Fruit fly (Drosophila melanogaster) whole organism, embryonic: ENCODE measurements around the gene CG16758.

Experiments used
- Antp ChIP-seq: fragments of 200-800 bp; sonication (Bioruptor generic); optimal IDR thresholded peaks from 3 replicates; lab custom pipeline; 2016; ENCODE audit warnings: missing biosample characterization, missing genetic modification characterization
- BtbVII ChIP-seq: fragments of 200-800 bp; sonication (Bioruptor generic); optimal IDR thresholded peaks from 3 replicates; lab custom pipeline; 2017; ENCODE audit warnings: missing biosample characterization, mild to moderate bottlenecking, missing genetic modification characterization
- CG10147 ChIP-seq: fragments of 200-800 bp; sonication (Bioruptor generic); optimal IDR thresholded peaks from 2 replicates; lab custom pipeline; 2019; ENCODE audit warnings: missing biosample characterization, mild to moderate bottlenecking, missing genetic modification characterization, moderate library complexity
- CG12391 ChIP-seq: fragments of 200-800 bp; sonication (Bioruptor generic); optimal IDR thresholded peaks from 3 replicates; lab custom pipeline; 2018; ENCODE audit warnings: missing biosample characterization, mild to moderate bottlenecking, missing genetic modification characterization, moderate library complexity
- CG13296 ChIP-seq: fragments of 200-800 bp; sonication (Bioruptor generic); optimal IDR thresholded peaks from 3 replicates; lab custom pipeline; 2018; ENCODE audit warnings: missing biosample characterization, mild to moderate bottlenecking, missing genetic modification characterization
- CG13775 ChIP-seq: fragments of 200-800 bp; sonication (Bioruptor generic); optimal IDR thresholded peaks from 3 replicates; lab custom pipeline; 2017; ENCODE audit warnings: missing biosample characterization, mild to moderate bottlenecking, missing genetic modification characterization
- CG18011 ChIP-seq: fragments of 200-800 bp; sonication (Bioruptor generic); optimal IDR thresholded peaks from 2 replicates; lab custom pipeline; 2017; ENCODE audit warnings: missing biosample characterization, missing genetic modification characterization, mild to moderate bottlenecking, moderate library complexity, missing genotype
- CG18619 ChIP-seq: fragments of 200-800 bp; sonication (Bioruptor generic); optimal IDR thresholded peaks from 3 replicates; lab custom pipeline; 2017; ENCODE audit warnings: missing biosample characterization, mild to moderate bottlenecking, missing genetic modification characterization
- CG2116 ChIP-seq: fragments of 200-800 bp; sonication (Bioruptor generic); optimal IDR thresholded peaks from 3 replicates; lab custom pipeline; 2018; ENCODE audit warnings: missing biosample characterization, mild to moderate bottlenecking, missing genetic modification characterization
- CG30431 ChIP-seq: fragments of 200-800 bp; sonication (Bioruptor generic); optimal IDR thresholded peaks from 2 replicates; lab custom pipeline; 2017; ENCODE audit warnings: missing biosample characterization, missing genetic modification characterization
- CG4617 ChIP-seq: fragments of 200-800 bp; sonication (Bioruptor generic); optimal IDR thresholded peaks from 3 replicates; lab custom pipeline; 2016; ENCODE audit warnings: missing biosample characterization, missing genetic modification characterization, borderline replicate concordance
- CG5180 ChIP-seq: fragments of 200-800 bp; sonication (Bioruptor generic); optimal IDR thresholded peaks from 3 replicates; lab custom pipeline; 2017; ENCODE audit warnings: missing biosample characterization, missing genetic modification characterization, mild to moderate bottlenecking, moderate library complexity, missing genetic modification reagents
- CG7839 ChIP-seq: fragments of 200-800 bp; sonication (Bioruptor generic); optimal IDR thresholded peaks from 3 replicates; lab custom pipeline; 2018; ENCODE audit warnings: missing biosample characterization, mild to moderate bottlenecking, missing genetic modification characterization, moderate library complexity
- CG8388 ChIP-seq: fragments of 200-800 bp; sonication (Bioruptor generic); optimal IDR thresholded peaks from 2 replicates; lab custom pipeline; 2019; ENCODE audit warnings: missing biosample characterization, mild to moderate bottlenecking, missing genetic modification characterization, moderate library complexity
- CG8478 ChIP-seq: fragments of >200 bp; optimal IDR thresholded peaks from 2 replicates; lab custom pipeline; 2018
- CG9876 ChIP-seq: fragments of 200-800 bp; sonication (Bioruptor generic); optimal IDR thresholded peaks from 2 replicates; lab custom pipeline; 2016; ENCODE audit warnings: missing biosample characterization, missing genetic modification characterization
- HLHmδ ChIP-seq: fragments of 200-800 bp; sonication (Bioruptor generic); optimal IDR thresholded peaks from 2 replicates; lab custom pipeline; 2018; ENCODE audit warnings: missing biosample characterization, mild to moderate bottlenecking, missing genetic modification characterization, moderate library complexity
- HmgZ ChIP-seq: fragments of 200-800 bp; sonication (Bioruptor generic); optimal IDR thresholded peaks from 2 replicates; lab custom pipeline; 2018; ENCODE audit warnings: missing biosample characterization, mild to moderate bottlenecking, missing genetic modification characterization
- Jarid2 ChIP-seq: fragments of 200-800 bp; sonication (Bioruptor generic); optimal IDR thresholded peaks from 3 replicates; lab custom pipeline; 2017; ENCODE audit warnings: mild to moderate bottlenecking, missing biosample characterization, missing genetic modification reagents, missing genetic modification characterization
- Med ChIP-seq: fragments of 200-800 bp; sonication (Bioruptor generic); peaks from one replicate; lab custom pipeline; 2016; ENCODE audit warnings: missing biosample characterization, missing genetic modification characterization, mild to moderate bottlenecking, inconsistent platforms, moderate library complexity
- Mrtf ChIP-seq: fragments of 200-800 bp; sonication (Bioruptor generic); IDR thresholded peaks from 3 replicates; pipeline ENCODE4 v1.3.6; 2022; ENCODE audit warnings: missing biosample characterization, missing genetic modification characterization
- Myb ChIP-seq: fragments of 200-800 bp; sonication (Bioruptor generic); optimal IDR thresholded peaks from 2 replicates; lab custom pipeline; 2016; ENCODE audit warnings: missing biosample characterization, missing genetic modification characterization
- Neu2 ChIP-seq: fragments of 200-800 bp; sonication (Bioruptor generic); optimal IDR thresholded peaks from 3 replicates; lab custom pipeline; 2016; ENCODE audit warnings: missing biosample characterization, missing genetic modification characterization, borderline replicate concordance
- Nf-YB ChIP-seq: fragments of 200-800 bp; sonication (Bioruptor generic); optimal IDR thresholded peaks from 3 replicates; lab custom pipeline; 2019; ENCODE audit warnings: missing biosample characterization, mild to moderate bottlenecking, missing genetic modification characterization, moderate library complexity
- Oli ChIP-seq: fragments of 200-800 bp; sonication (Bioruptor generic); optimal IDR thresholded peaks from 2 replicates; lab custom pipeline; 2018; ENCODE audit warnings: missing biosample characterization, mild to moderate bottlenecking, missing genetic modification characterization, moderate library complexity
- Rfx ChIP-seq: fragments of 200-800 bp; sonication (Bioruptor generic); IDR thresholded peaks from 2 replicates; pipeline ENCODE4 v1.3.6; 2022; ENCODE audit warnings: missing biosample characterization, missing genetic modification characterization
- Sry-δ ChIP-seq: fragments of 200-800 bp; sonication (Bioruptor generic); optimal IDR thresholded peaks from 2 replicates; lab custom pipeline; 2016; ENCODE audit warnings: missing biosample characterization, missing genetic modification characterization
- Vsx1 ChIP-seq: fragments of 200-800 bp; sonication (Bioruptor generic); optimal IDR thresholded peaks from 2 replicates; lab custom pipeline; 2017; ENCODE audit warnings: missing biosample characterization, mild to moderate bottlenecking, missing genetic modification characterization, missing genetic modification reagents
- ac ChIP-seq: fragments of 200-800 bp; sonication (Bioruptor generic); optimal IDR thresholded peaks from 3 replicates; lab custom pipeline; 2017; ENCODE audit warnings: missing biosample characterization, mild to moderate bottlenecking, missing genetic modification characterization
- aop ChIP-seq: fragments of 200-800 bp; sonication (Bioruptor generic); IDR thresholded peaks from 2 replicates; pipeline ENCODE4 v1.3.6; 2022; ENCODE audit warnings: missing biosample characterization, missing genetic modification characterization
- ash1 ChIP-seq: fragments of 200-800 bp; sonication (Bioruptor generic); optimal IDR thresholded peaks from 2 replicates; lab custom pipeline; 2018; ENCODE audit warnings: missing biosample characterization, mild to moderate bottlenecking, missing genetic modification characterization
- dimm ChIP-seq: fragments of 200-800 bp; sonication (Bioruptor generic); IDR thresholded peaks from 2 replicates; pipeline ENCODE4 v1.3.6; 2022; ENCODE audit warnings: missing biosample characterization, missing genetic modification characterization
- disco-r ChIP-seq: fragments of 200-800 bp; sonication (Bioruptor generic); optimal IDR thresholded peaks from 2 replicates; lab custom pipeline; 2016; ENCODE audit warnings: missing biosample characterization, missing genetic modification characterization
- gem ChIP-seq: fragments of 200-800 bp; sonication (Bioruptor generic); optimal IDR thresholded peaks from 2 replicates; lab custom pipeline; 2019; ENCODE audit warnings: missing biosample characterization, mild to moderate bottlenecking, missing genetic modification characterization, moderate library complexity
- grn ChIP-seq: fragments of 200-800 bp; sonication (Bioruptor generic); optimal IDR thresholded peaks from 3 replicates; lab custom pipeline; 2017; ENCODE audit warnings: missing biosample characterization, missing genetic modification characterization
- jumu ChIP-seq: fragments of 200-800 bp; sonication (Bioruptor generic); optimal IDR thresholded peaks from 3 replicates; lab custom pipeline; 2016; ENCODE audit warnings: missing biosample characterization, missing genetic modification characterization
- lov ChIP-seq, 2 experiments: fragments of 200-800 bp in 1 of 2; fragments of >200 bp in 1 of 2; sonication (Bioruptor generic) in 1 of 2; IDR thresholded peaks in 1 of 2; optimal IDR thresholded peaks in 1 of 2; 2 replicates in 1 of 2; 3 replicates in 1 of 2; pipeline versions ENCODE4 v1.3.6 to Lab custom; 2017 to 2022; ENCODE audit warnings: missing biosample characterization in 1 of 2, missing genetic modification characterization in 1 of 2
- pan ChIP-seq, 4 experiments: fragments of >200 bp in 3 of 4; fragments of 200-800 bp in 1 of 4; sonication (Bioruptor generic) in 1 of 4; optimal IDR thresholded peaks in 3 of 4; IDR thresholded peaks in 1 of 4; 2 replicates each; pipeline versions ENCODE4 v1.3.6 to Lab custom; 2017 to 2022; ENCODE audit warnings: missing biosample characterization in 2 of 4, missing genetic modification characterization in 2 of 4, mixed read lengths in 1 of 4
- prd ChIP-seq, 3 experiments: fragments of >200 bp in 2 of 3; fragments of 200-800 bp in 1 of 3; sonication (Bioruptor generic) in 1 of 3; optimal IDR thresholded peaks in 2 of 3; IDR thresholded peaks in 1 of 3; 2 replicates in 2 of 3; 3 replicates in 1 of 3; pipeline versions ENCODE4 v1.3.6 to Lab custom; 2017 to 2022; ENCODE audit warnings: missing biosample characterization in 1 of 3, missing genetic modification characterization in 1 of 3
- sd ChIP-seq: fragments of 200-800 bp; sonication (Bioruptor generic); optimal IDR thresholded peaks from 3 replicates; lab custom pipeline; 2018; ENCODE audit warnings: missing biosample characterization, mild to moderate bottlenecking, missing genetic modification characterization, moderate library complexity
- seq ChIP-seq: fragments of 200-800 bp; sonication (Bioruptor generic); IDR thresholded peaks from 2 replicates; pipeline ENCODE4 v1.3.6; 2022; ENCODE audit warnings: missing biosample characterization, missing genetic modification characterization
- slp2 ChIP-seq: fragments of 200-800 bp; sonication (Bioruptor generic); optimal IDR thresholded peaks from 2 replicates; lab custom pipeline; 2016; ENCODE audit warnings: missing biosample characterization, missing genetic modification characterization
- so ChIP-seq: fragments of 200-800 bp; sonication (Bioruptor generic); IDR thresholded peaks from 3 replicates; pipeline ENCODE4 v1.3.6; 2022; ENCODE audit warnings: missing biosample characterization, missing genetic modification characterization
- stc ChIP-seq: fragments of 200-800 bp; sonication (Bioruptor generic); IDR thresholded peaks from 2 replicates; pipeline ENCODE4 v1.3.6; 2022; ENCODE audit warnings: missing biosample characterization, missing genetic modification characterization
- tll ChIP-seq, 2 experiments: fragments of 200-800 bp in 1 of 2; fragments of >200 bp in 1 of 2; sonication (Bioruptor generic) in 1 of 2; optimal IDR thresholded peaks; 2 replicates each; lab custom pipeline; 2017 to 2019; ENCODE audit warnings: missing biosample characterization in 2 of 2, missing genetic modification characterization in 2 of 2, mild to moderate bottlenecking in 1 of 2, moderate library complexity in 1 of 2
- twi ChIP-seq: fragments of 200-800 bp; optimal IDR thresholded peaks from 2 replicates; lab custom pipeline; 2019; ENCODE audit warnings: missing biosample characterization, mild to moderate bottlenecking, missing genetic modification characterization, moderate library complexity

CG16758 gene

dm6 chr3L:2476941-2477340 lies 26.5 kb downstream of the CG16758 start (continued):
- TF ChIP-seq stc (no peak), ac (GFP tag; lab: Kevin White, UChicago) (no peak), sd (tag; lab: Kevin White, UChicago) (no peak), aop (GFP tag; lab: Robert Waterston, UW) (no peak), HLHmδ (GFP tag; lab: Kevin White, UChicago) (no peak), twi (peak; percentile 3), CG18011 (GFP tag; lab: Kevin White, UChicago) (no peak), CG8478 (peak; percentile 69), Sry-δ (GFP tag; lab: Kevin White, UChicago) (no peak), BtbVII (GFP tag; lab: Kevin White, UChicago) (no peak), gem (tag; lab: Kevin White, UChicago) (no peak), CG2116 (GFP tag; lab: Kevin White, UChicago) (no peak), Oli (tag; lab: Kevin White, UChicago) (no peak), Vsx1 (GFP tag; lab: Kevin White, UChicago) (no peak), Med (peak; percentile 20), jumu (GFP tag; lab: Kevin White, UChicago) (no peak), CG7839 (tag; lab: Kevin White, UChicago) (no peak), Myb (GFP tag; lab: Kevin White, UChicago) (no peak), CG4617 (GFP tag; lab: Kevin White, UChicago) (no peak), tll (GFP tag; optimal IDR thresholded peaks at IDR 0.05; lab: Kevin White, UChicago) (peak in 1 of 2 experiments; percentile 58), dimm (GFP tag; lab: Robert Waterston, UW) (no peak)

- TF ChIP-seq CG30431: peak; percentile 13
- TF ChIP-seq lov (optimal IDR thresholded peaks at IDR 0.05; lab: Kevin White, UChicago): no peak
- peak; percentile 15; the same call in 1 of the 3 replicates for TF ChIP-seq lov (GFP tag; IDR thresholded peaks at IDR 0.05; lab: Robert Waterston, UW)
- no peak for TF ChIP-seq Neu2 (GFP tag; lab: Kevin White, UChicago)
- peak; percentile 14 for TF ChIP-seq ash1 (GFP tag; lab: Kevin White, UChicago)
- TF ChIP-seq Jarid2 (GFP tag; lab: Kevin White, UChicago): peak; percentile 46
- peak; percentile 54 for TF ChIP-seq CG13296
- no peak for TF ChIP-seq CG9876 (GFP tag; lab: Kevin White, UChicago)
- peak; percentile 30 for TF ChIP-seq CG8388 (GFP tag; lab: Kevin White, UChicago)
- TF ChIP-seq disco-r (GFP tag; lab: Kevin White, UChicago): no peak
- TF ChIP-seq pan (optimal IDR thresholded peaks at IDR 0.05; lab: Kevin White, UChicago): no peak
- peak in 1 of 2 experiments; percentile 41 for TF ChIP-seq pan (GFP tag; optimal IDR thresholded peaks at IDR 0.05 in 1 of 2, IDR thresholded peaks at IDR 0.05 in 1 of 2)
- TF ChIP-seq Rfx (GFP tag; lab: Robert Waterston, UW): peak; percentile 28; the same call in 1 of the 2 replicates
- 0 out of 3 replicates have a peak, but pooled peaks have one; percentile 57 for TF ChIP-seq so
- TF ChIP-seq Vsx1 (GFP tag; lab: Kevin White, UChicago): peak; percentile 68
- peak; percentile 39 for TF ChIP-seq CG5180 (GFP tag; lab: Kevin White, UChicago)
- TF ChIP-seq grn (GFP tag; lab: Kevin White, UChicago): peak; percentile 54
- TF ChIP-seq Antp (GFP tag; lab: Kevin White, UChicago): peak; percentile 11
- TF ChIP-seq CG18619 (GFP tag; lab: Kevin White, UChicago): peak; percentile 47
- TF ChIP-seq CG12391: peak; percentile 25
- TF ChIP-seq Mrtf (GFP tag; lab: Robert Waterston, UW): no peak
- TF ChIP-seq CG10147: peak; percentile 53
- TF ChIP-seq prd (optimal IDR thresholded peaks at IDR 0.05; lab: Kevin White, UChicago): no peak
- no peak for TF ChIP-seq prd (GFP tag; IDR thresholded peaks at IDR 0.05; lab: Robert Waterston, UW)
- peak; percentile 41 for TF ChIP-seq Nf-YB (GFP tag; lab: Kevin White, UChicago)
- peak; percentile 40 for TF ChIP-seq slp2
- peak; percentile 61 for TF ChIP-seq HmgZ (tag; lab: Kevin White, UChicago)
- no peak for TF ChIP-seq CG13775
- no peak for TF ChIP-seq seq (GFP tag; lab: Robert Waterston, UW)
- TF ChIP-seq BtbVII (GFP tag; lab: Kevin White, UChicago): peak; percentile 76
Observed at dm6 chr3L:2475564-2476260, 27.7 kb downstream of the CG16758 start, which contains the start of gene CG16762. Gene CG16762 (minus strand): TSS chr3L:2475614.
